Worm (Caenorhabditis elegans) whole organism, early embryonic: Measurements from ENCODE around the gene W01C9.2.

ENCODE experiments used
- aly-1 ChIP-seq: sonication (generic microtip); optimal IDR thresholded peaks from 2 replicates; lab custom pipeline; 2016; ENCODE audit warnings: missing genetic modification characterization, missing compliant biosample characterization
- ama-1 ChIP-seq: fragments of 150-350 bp; optimal IDR thresholded peaks from 2 replicates; lab custom pipeline; 2014
- ceh-13 ChIP-seq: fragments of 200-800 bp; sonication (Bioruptor generic); optimal IDR thresholded peaks from 2 replicates; lab custom pipeline; 2018; ENCODE audit warnings: mild to moderate bottlenecking, missing genetic modification characterization, missing compliant biosample characterization
- flt-1 ChIP-seq: fragments of 200-800 bp; sonication (Bioruptor generic); IDR thresholded peaks from 2 replicates; pipeline ENCODE4 v1.3.6; 2022; ENCODE audit warnings: missing genetic modification characterization, missing compliant biosample characterization
- hmbx-1 ChIP-seq: sonication (generic microtip); optimal IDR thresholded peaks from 2 replicates; lab custom pipeline; 2016; ENCODE audit warnings: mild to moderate bottlenecking, missing genetic modification characterization, missing compliant biosample characterization
- hnd-1 ChIP-seq: sonication (generic microtip); optimal IDR thresholded peaks from 2 replicates; lab custom pipeline; 2016; ENCODE audit warnings: missing genetic modification characterization, missing compliant biosample characterization
- scrt-1 ChIP-seq: fragments of 200-800 bp; sonication (Bioruptor generic); IDR thresholded peaks from 2 replicates; pipeline ENCODE4 v1.3.6; 2022; ENCODE audit warnings: missing genetic modification characterization, missing compliant biosample characterization

DNA sequence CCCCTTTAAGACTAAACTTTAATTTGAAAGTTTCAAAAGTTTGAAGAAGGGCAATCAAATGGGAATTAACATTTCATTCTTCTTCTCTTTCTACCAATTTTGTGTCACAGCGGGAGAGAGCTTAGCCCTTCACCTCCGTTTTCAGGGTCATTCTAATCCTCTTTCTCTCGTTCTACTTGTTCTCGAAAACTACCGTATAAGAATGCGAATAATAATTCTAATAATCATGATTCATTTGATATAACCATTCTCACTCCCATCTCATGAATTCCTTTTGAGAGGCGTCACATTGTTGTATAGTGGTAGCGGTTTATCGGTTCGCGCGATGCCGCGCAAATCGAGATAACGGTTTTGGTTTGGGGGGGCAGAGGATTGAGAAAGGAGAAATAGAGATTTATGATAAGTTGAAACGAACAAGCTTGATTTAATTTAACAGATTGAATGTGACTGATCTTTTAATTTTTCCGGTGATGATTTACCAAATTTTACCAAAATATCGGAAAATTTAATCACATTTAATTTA, 6.9 kb upstream of the W01C9.2 start:
- TF ChIP-seq ceh-13 (GFP tag; lab: Kevin White, UChicago) = no peak
- no peak for TF ChIP-seq hmbx-1 (tag; lab: Kevin White, UChicago)
- no peak for TF ChIP-seq ama-1
- no peak for TF ChIP-seq flt-1 (GFP tag; lab: Robert Waterston, UW)
- no peak for TF ChIP-seq scrt-1 (GFP tag; lab: Robert Waterston, UW)
- no peak for TF ChIP-seq aly-1
- no peak for TF ChIP-seq hnd-1
